Fruit fly (Drosophila melanogaster) whole organism, adult: ENCODE data around the gene CG12540.

Experiments
- CG33017 ChIP-seq: fragments of 200-800 bp; sonication (Bioruptor generic); optimal IDR thresholded peaks from 2 replicates; lab custom pipeline; 2018; ENCODE audit warnings: missing biosample characterization, mild to moderate bottlenecking, missing genetic modification characterization, moderate library complexity
- CG7045 ChIP-seq: fragments of 200-800 bp; sonication (Bioruptor generic); optimal IDR thresholded peaks from 2 replicates; lab custom pipeline; 2017; ENCODE audit warnings: missing biosample characterization, mild to moderate bottlenecking, missing genetic modification characterization
- kay ChIP-seq: fragments of 200-800 bp; sonication (Bioruptor generic); peaks from one replicate; lab custom pipeline; 2016; ENCODE audit warnings: missing biosample characterization, missing genetic modification characterization, borderline replicate concordance

DNA sequence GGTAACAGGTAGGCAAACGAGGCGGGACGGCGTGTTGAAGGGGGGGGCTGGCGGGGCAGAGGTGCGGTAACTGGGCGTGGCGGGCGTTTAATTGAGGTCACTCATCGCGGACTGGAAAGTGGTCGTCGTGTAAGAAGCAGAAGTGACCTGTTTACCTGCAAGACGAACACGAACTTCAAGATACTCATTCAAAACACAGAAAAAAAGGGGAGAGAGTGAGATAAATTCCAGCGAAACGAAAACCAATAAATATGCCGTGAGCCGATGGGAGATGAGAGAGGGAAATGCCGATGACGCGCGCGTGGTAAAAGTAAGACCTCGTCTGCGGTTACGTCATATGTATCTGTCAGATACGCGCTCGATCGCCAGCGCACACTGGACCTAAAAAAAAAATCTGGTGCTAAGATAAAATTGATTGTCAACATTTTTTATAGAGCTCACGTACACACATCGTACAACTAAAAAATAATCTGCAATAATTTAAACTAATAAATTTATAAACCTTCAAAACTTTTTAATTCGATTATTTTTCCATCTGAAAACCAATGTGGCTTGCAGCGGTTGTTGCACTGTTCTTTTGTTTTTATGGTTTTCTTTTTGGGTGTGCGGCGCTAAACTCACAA is 2.0 kb upstream of the CG12540 start:
- TF ChIP-seq CG33017 (tag; lab: Kevin White, UChicago), result no peak
- TF ChIP-seq kay (GFP tag; lab: Kevin White, UChicago), result no peak
- TF ChIP-seq CG7045 (GFP tag; lab: Kevin White, UChicago), result no peak
